Worm (Caenorhabditis elegans) whole organism, L2 larva: ENCODE results near the gene cox-6A.

ENCODE experiments used
- aly-2 ChIP-seq: fragments of 150-350 bp; optimal IDR thresholded peaks from 2 replicates; lab custom pipeline; 2014; ENCODE audit warnings: missing biosample characterization, missing genetic modification characterization
- crh-2 ChIP-seq: sonication (generic microtip); optimal IDR thresholded peaks from 2 replicates; lab custom pipeline; 2017; ENCODE audit warnings: missing biosample characterization, missing genetic modification characterization
- egl-27 ChIP-seq: sonication (generic microtip); optimal IDR thresholded peaks from 3 replicates; lab custom pipeline; 2017; ENCODE audit warnings: missing biosample characterization, missing genetic modification reagents, missing genetic modification characterization
- elt-1 ChIP-seq: fragments of 150-350 bp; optimal IDR thresholded peaks from 2 replicates; lab custom pipeline; 2014; ENCODE audit warnings: missing biosample characterization, missing genetic modification characterization
- lsy-2 ChIP-seq, 2 experiments: fragments of 150-350 bp in 1 of 2; sonication (generic microtip) in 1 of 2; optimal IDR thresholded peaks; 2 replicates each; lab custom pipeline; 2014 to 2017; ENCODE audit warnings: missing biosample characterization in 2 of 2, missing genetic modification characterization in 2 of 2
- nhr-11 ChIP-seq: fragments of 150-350 bp; optimal IDR thresholded peaks from 2 replicates; lab custom pipeline; 2014; ENCODE audit warnings: missing biosample characterization, missing genetic modification characterization
- sma-3 ChIP-seq: sonication (generic microtip); optimal IDR thresholded peaks from 2 replicates; lab custom pipeline; 2016; ENCODE audit warnings: missing genetic modification reagents, missing genetic modification characterization, missing compliant biosample characterization
- unc-62 ChIP-seq: fragments of 150-350 bp; optimal IDR thresholded peaks from 2 replicates; lab custom pipeline; 2014; ENCODE audit warnings: missing biosample characterization, missing genetic modification reagents, missing genetic modification characterization
- ztf-11 ChIP-seq: sonication (generic microtip); optimal IDR thresholded peaks from 2 replicates; lab custom pipeline; 2017; ENCODE audit warnings: missing biosample characterization, missing genetic modification characterization
- ztf-4 ChIP-seq: fragments of 150-350 bp; optimal IDR thresholded peaks from 2 replicates; lab custom pipeline; 2014; ENCODE audit warnings: missing biosample characterization, missing genetic modification characterization

- no peak for TF ChIP-seq elt-1 (tag; lab: Kevin White, UChicago)
- no peak for TF ChIP-seq sma-3 (GFP tag; lab: Kevin White, UChicago)
- no peak for TF ChIP-seq egl-27 (tag; lab: Kevin White, UChicago)
- TF ChIP-seq aly-2 (tag; lab: Kevin White, UChicago): no peak
- TF ChIP-seq crh-2 (tag; lab: Kevin White, UChicago): no peak
- no peak for TF ChIP-seq ztf-4 (tag; lab: Kevin White, UChicago)
- peak in 1 of 2 experiments; percentile 32 for TF ChIP-seq lsy-2 (tag; optimal IDR thresholded peaks at IDR 0.05; lab: Kevin White, UChicago)
- TF ChIP-seq nhr-11 (tag; lab: Kevin White, UChicago): no peak
- no peak for TF ChIP-seq unc-62
- TF ChIP-seq ztf-11 (tag; lab: Kevin White, UChicago): no peak
Observed at ce11 chrIII:5077150-5077814, 4.2 kb upstream of the cox-6A start, which contains the start of gene alh-1.
